Fruit fly (Drosophila melanogaster) whole organism, embryonic: ENCODE measurements around the gene CG5849.

ENCODE experiments used
- Atf-2 ChIP-seq: fragments of 200-800 bp; sonication (Bioruptor generic); optimal IDR thresholded peaks from 2 replicates; lab custom pipeline; 2016; ENCODE audit warnings: missing biosample characterization, missing genetic modification characterization
- BtbVII ChIP-seq: fragments of 200-800 bp; sonication (Bioruptor generic); optimal IDR thresholded peaks from 3 replicates; lab custom pipeline; 2017; ENCODE audit warnings: missing biosample characterization, mild to moderate bottlenecking, missing genetic modification characterization
- CG12299 ChIP-seq: fragments of 200-800 bp; sonication (Bioruptor generic); optimal IDR thresholded peaks from 2 replicates; lab custom pipeline; 2018; ENCODE audit warnings: missing biosample characterization, mild to moderate bottlenecking, missing genetic modification characterization
- CG12942 ChIP-seq: fragments of 200-800 bp; sonication (Bioruptor generic); optimal IDR thresholded peaks from 3 replicates; lab custom pipeline; 2016; ENCODE audit warnings: missing biosample characterization, missing genetic modification characterization
- CG14965 ChIP-seq: fragments of 200-800 bp; sonication (Bioruptor generic); optimal IDR thresholded peaks from 2 replicates; lab custom pipeline; 2016; ENCODE audit warnings: missing biosample characterization, missing genetic modification characterization, borderline replicate concordance
- CG15514 ChIP-seq: fragments of 200-800 bp; sonication (Bioruptor generic); optimal IDR thresholded peaks from 3 replicates; lab custom pipeline; 2017; ENCODE audit warnings: missing biosample characterization, missing genetic modification characterization, mild to moderate bottlenecking, moderate library complexity, missing genetic modification reagents
- CG17361 ChIP-seq: fragments of 200-800 bp; sonication (Bioruptor generic); IDR thresholded peaks from 3 replicates; pipeline ENCODE4 v1.3.6; 2022; ENCODE audit warnings: missing biosample characterization, missing genetic modification characterization
- CG18764 ChIP-seq: fragments of 200-800 bp; sonication (Bioruptor generic); optimal IDR thresholded peaks from 3 replicates; lab custom pipeline; 2016; ENCODE audit warnings: missing biosample characterization, missing genetic modification characterization
- CG2116 ChIP-seq: fragments of 200-800 bp; sonication (Bioruptor generic); optimal IDR thresholded peaks from 3 replicates; lab custom pipeline; 2018; ENCODE audit warnings: missing biosample characterization, mild to moderate bottlenecking, missing genetic modification characterization
- CG2120 ChIP-seq: fragments of 200-800 bp; sonication (Bioruptor generic); optimal IDR thresholded peaks from 3 replicates; lab custom pipeline; 2016; ENCODE audit warnings: missing biosample characterization, missing genetic modification characterization
- CG33213 ChIP-seq: fragments of 200-800 bp; sonication (Bioruptor generic); optimal IDR thresholded peaks from 3 replicates; lab custom pipeline; 2016; ENCODE audit warnings: missing biosample characterization, missing genetic modification characterization
- CG42726 ChIP-seq: fragments of 200-800 bp; sonication (Bioruptor generic); IDR thresholded peaks from 2 replicates; pipeline ENCODE4 v1.3.6; 2022; ENCODE audit warnings: missing biosample characterization, missing genetic modification characterization; ENCODE audit not compliant: partially characterized antibody
- CG4854 ChIP-seq: fragments of 200-800 bp; sonication (Bioruptor generic); optimal IDR thresholded peaks from 2 replicates; lab custom pipeline; 2016; ENCODE audit warnings: missing biosample characterization, missing genetic modification characterization, inconsistent platforms
- CG8359 ChIP-seq: fragments of 200-800 bp; sonication (Bioruptor generic); optimal IDR thresholded peaks from 2 replicates; lab custom pipeline; 2017; ENCODE audit warnings: missing biosample characterization, mild to moderate bottlenecking, missing genetic modification characterization, borderline replicate concordance
- CG9797 ChIP-seq: fragments of 200-800 bp; sonication (Bioruptor generic); optimal IDR thresholded peaks from 3 replicates; lab custom pipeline; 2018; ENCODE audit warnings: missing biosample characterization, mild to moderate bottlenecking, missing genetic modification characterization
- CG9932 ChIP-seq: fragments of 200-800 bp; sonication (Bioruptor generic); IDR thresholded peaks from 2 replicates; pipeline ENCODE4 v1.3.6; 2022; ENCODE audit warnings: missing biosample characterization, missing genetic modification characterization
- CTCF ChIP-seq: fragments of 200-800 bp; sonication (Bioruptor generic); optimal IDR thresholded peaks from 2 replicates; lab custom pipeline; 2017; ENCODE audit warnings: missing biosample characterization, mild to moderate bottlenecking, missing genetic modification characterization, moderate library complexity
- D19B ChIP-seq: fragments of 200-800 bp; sonication (Bioruptor generic); optimal IDR thresholded peaks from 2 replicates; lab custom pipeline; 2017; ENCODE audit warnings: missing biosample characterization, mild to moderate bottlenecking, missing genetic modification characterization
- Dll ChIP-seq: fragments of 200-800 bp; sonication (Bioruptor generic); IDR thresholded peaks from 4 replicates; pipeline ENCODE4 v1.3.6; 2022; ENCODE audit warnings: missing biosample characterization, missing genetic modification characterization; ENCODE audit not compliant: partially characterized antibody
- Drgx ChIP-seq: fragments of 200-800 bp; sonication (Bioruptor generic); IDR thresholded peaks from 2 replicates; pipeline ENCODE4 v1.3.6; 2022; ENCODE audit warnings: missing biosample characterization, missing genetic modification characterization
- Eip74EF ChIP-seq, 2 experiments: fragments of 200-800 bp in 1 of 2; fragments of >200 bp in 1 of 2; sonication (Bioruptor generic) in 1 of 2; optimal IDR thresholded peaks; 2 replicates each; lab custom pipeline; 2017 to 2019; ENCODE audit warnings: missing biosample characterization in 2 of 2, missing genetic modification characterization in 2 of 2, mild to moderate bottlenecking in 1 of 2, moderate library complexity in 1 of 2
- Ets65A ChIP-seq: fragments of 200-800 bp; sonication (Bioruptor generic); peaks from one replicate; lab custom pipeline; 2016; ENCODE audit warnings: missing biosample characterization, missing genetic modification characterization
- Gug ChIP-seq: fragments of 200-800 bp; sonication (Bioruptor generic); IDR thresholded peaks from 4 replicates; pipeline ENCODE4 v1.3.6; 2022; ENCODE audit warnings: missing biosample characterization, missing genetic modification characterization
- HLHmδ ChIP-seq: fragments of 200-800 bp; sonication (Bioruptor generic); optimal IDR thresholded peaks from 2 replicates; lab custom pipeline; 2018; ENCODE audit warnings: missing biosample characterization, mild to moderate bottlenecking, missing genetic modification characterization, moderate library complexity
- HmgD ChIP-seq: fragments of 200-800 bp; sonication (Bioruptor generic); optimal IDR thresholded peaks from 3 replicates; lab custom pipeline; 2016; ENCODE audit warnings: missing biosample characterization, missing genetic modification characterization
- Hr3 ChIP-seq: fragments of 200-800 bp; sonication (Bioruptor generic); optimal IDR thresholded peaks from 3 replicates; lab custom pipeline; 2016; ENCODE audit warnings: missing biosample characterization, missing genetic modification characterization
- Lpt ChIP-seq: fragments of >200 bp; optimal IDR thresholded peaks from 2 replicates; lab custom pipeline; 2018; ENCODE audit warnings: missing biosample characterization, missing genetic modification characterization
- Myb ChIP-seq: fragments of 200-800 bp; sonication (Bioruptor generic); optimal IDR thresholded peaks from 2 replicates; lab custom pipeline; 2016; ENCODE audit warnings: missing biosample characterization, missing genetic modification characterization
- Oaz ChIP-seq: fragments of 200-800 bp; sonication (Bioruptor generic); IDR thresholded peaks from 2 replicates; pipeline ENCODE4 v1.3.6; 2022; ENCODE audit warnings: missing biosample characterization, missing genetic modification characterization
- Ssrp ChIP-seq: fragments of 200-800 bp; sonication (Bioruptor generic); optimal IDR thresholded peaks from 2 replicates; lab custom pipeline; 2018; ENCODE audit warnings: missing biosample characterization, mild to moderate bottlenecking, missing genetic modification characterization, moderate library complexity
- Stat92E ChIP-seq, 3 experiments: fragments of >200 bp in 2 of 3; fragments of 200-800 bp in 1 of 3; sonication (Bioruptor generic) in 1 of 3; optimal IDR thresholded peaks; 2 replicates each; lab custom pipeline; 2017 to 2019; ENCODE audit warnings: missing biosample characterization in 3 of 3, missing genetic modification characterization in 3 of 3, mild to moderate bottlenecking in 1 of 3, moderate library complexity in 1 of 3
- al ChIP-seq: fragments of 200-800 bp; sonication (Bioruptor generic); IDR thresholded peaks from 2 replicates; pipeline ENCODE4 v1.3.6; 2022; ENCODE audit warnings: missing biosample characterization, missing genetic modification characterization
- ase ChIP-seq: fragments of 200-800 bp; sonication (Bioruptor generic); IDR thresholded peaks from 3 replicates; pipeline ENCODE4 v1.3.6; 2022; ENCODE audit warnings: missing biosample characterization, missing genetic modification characterization
- ash1 ChIP-seq: fragments of 200-800 bp; sonication (Bioruptor generic); optimal IDR thresholded peaks from 2 replicates; lab custom pipeline; 2018; ENCODE audit warnings: missing biosample characterization, mild to moderate bottlenecking, missing genetic modification characterization
- btn ChIP-seq: fragments of 200-800 bp; sonication (Bioruptor generic); optimal IDR thresholded peaks from 2 replicates; lab custom pipeline; 2016; ENCODE audit warnings: missing biosample characterization, missing genetic modification characterization
- cas ChIP-seq: fragments of 200-800 bp; sonication (Bioruptor generic); IDR thresholded peaks from 2 replicates; pipeline ENCODE4 v1.3.6; 2022; ENCODE audit warnings: missing biosample characterization, missing genetic modification characterization
- eyg ChIP-seq: fragments of 200-800 bp; sonication (Bioruptor generic); optimal IDR thresholded peaks from 3 replicates; lab custom pipeline; 2016; ENCODE audit warnings: missing biosample characterization, missing genetic modification characterization
- gce ChIP-seq: fragments of 200-800 bp; sonication (Bioruptor generic); IDR thresholded peaks from 3 replicates; pipeline ENCODE4 v1.3.6; 2022; ENCODE audit warnings: missing biosample characterization, missing genetic modification characterization
- gcm2 ChIP-seq: fragments of 200-800 bp; sonication (Bioruptor generic); optimal IDR thresholded peaks from 2 replicates; lab custom pipeline; 2016; ENCODE audit warnings: missing biosample characterization, missing genetic modification characterization
- lilli ChIP-seq: fragments of 200-800 bp; sonication (Bioruptor generic); optimal IDR thresholded peaks from 3 replicates; lab custom pipeline; 2016; ENCODE audit warnings: missing biosample characterization, missing genetic modification characterization
- nmo ChIP-seq: fragments of 200-800 bp; sonication (Bioruptor generic); optimal IDR thresholded peaks from 2 replicates; lab custom pipeline; 2018; ENCODE audit warnings: missing biosample characterization, mild to moderate bottlenecking, missing genetic modification characterization, moderate library complexity
- onecut ChIP-seq: fragments of 200-800 bp; sonication (Bioruptor generic); IDR thresholded peaks from 2 replicates; pipeline ENCODE4 v1.3.6; 2022; ENCODE audit warnings: missing biosample characterization, missing genetic modification characterization
- pb ChIP-seq: fragments of 200-800 bp; sonication (Bioruptor generic); optimal IDR thresholded peaks from 3 replicates; lab custom pipeline; 2016; ENCODE audit warnings: missing biosample characterization, missing genetic modification characterization
- pzg ChIP-seq: fragments of 200-800 bp; sonication (Bioruptor generic); optimal IDR thresholded peaks from 3 replicates; lab custom pipeline; 2018; ENCODE audit warnings: missing biosample characterization, mild to moderate bottlenecking, missing genetic modification characterization, moderate library complexity
- scrt ChIP-seq: fragments of 200-800 bp; sonication (Bioruptor generic); optimal IDR thresholded peaks from 2 replicates; lab custom pipeline; 2018; ENCODE audit warnings: missing biosample characterization, mild to moderate bottlenecking, missing genetic modification characterization, moderate library complexity
- sim ChIP-seq: fragments of 200-800 bp; sonication (Bioruptor generic); IDR thresholded peaks from 2 replicates; pipeline ENCODE4 v1.3.6; 2022; ENCODE audit warnings: missing biosample characterization, missing genetic modification characterization
- sisA ChIP-seq: fragments of 200-800 bp; sonication (Bioruptor generic); IDR thresholded peaks from 2 replicates; pipeline ENCODE4 v1.3.6; 2022; ENCODE audit warnings: missing biosample characterization, missing genetic modification characterization
- sug ChIP-seq: fragments of 200-800 bp; optimal IDR thresholded peaks from 2 replicates; lab custom pipeline; 2019; ENCODE audit warnings: missing biosample characterization, mild to moderate bottlenecking, missing genetic modification characterization, moderate library complexity
- tgo ChIP-seq: fragments of 200-800 bp; sonication (Bioruptor generic); IDR thresholded peaks from 3 replicates; pipeline ENCODE4 v1.3.6; 2022; ENCODE audit warnings: missing biosample characterization, missing genetic modification characterization
- tin ChIP-seq: fragments of 200-800 bp; sonication (Bioruptor generic); optimal IDR thresholded peaks from 3 replicates; lab custom pipeline; 2016; ENCODE audit warnings: missing biosample characterization, missing genetic modification characterization
- wek ChIP-seq: fragments of 200-800 bp; sonication (Bioruptor generic); optimal IDR thresholded peaks from 3 replicates; lab custom pipeline; 2018; ENCODE audit warnings: missing biosample characterization, mild to moderate bottlenecking, missing genetic modification characterization, moderate library complexity
- zen ChIP-seq: fragments of 200-800 bp; sonication (Bioruptor generic); optimal IDR thresholded peaks from 3 replicates; lab custom pipeline; 2018; ENCODE audit warnings: missing biosample characterization, mild to moderate bottlenecking, missing genetic modification characterization, moderate library complexity
- zfh2 ChIP-seq: fragments of 200-800 bp; sonication (Bioruptor generic); optimal IDR thresholded peaks from 2 replicates; lab custom pipeline; 2016; ENCODE audit warnings: missing biosample characterization, missing genetic modification characterization

The CG5849 gene

DNA sequence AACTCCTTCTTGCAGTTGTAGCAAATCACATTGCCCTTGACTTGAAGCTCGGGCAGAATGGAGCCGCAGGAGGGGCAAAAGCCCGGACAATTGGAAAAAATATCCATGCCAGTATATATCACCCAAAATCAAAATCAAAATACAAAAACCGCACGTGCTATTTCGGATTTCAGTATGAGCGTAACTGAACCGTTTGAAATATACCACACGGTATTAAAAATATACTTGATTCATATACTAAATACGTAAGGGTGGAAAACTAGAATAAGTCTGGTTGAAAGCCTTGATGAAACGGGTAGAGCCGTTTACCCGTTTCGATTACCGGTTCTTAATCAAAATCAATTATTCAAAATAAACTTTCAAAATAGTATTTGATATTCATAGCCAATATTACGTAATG, 37.8 kb downstream of the CG5849 start, which contains the start of gene Polr1H:
Polr1H (minus strand) TSS at position 188 of the 400 bp plus-strand sequence.
- no peak for TF ChIP-seq ash1 (GFP tag; lab: Kevin White, UChicago)
- TF ChIP-seq btn (GFP tag; lab: Kevin White, UChicago) = no peak
- no peak for TF ChIP-seq Gug (GFP tag; lab: Robert Waterston, UW)
- no peak for TF ChIP-seq CG18764
- TF ChIP-seq wek (GFP tag; lab: Kevin White, UChicago) = no peak
- no peak for TF ChIP-seq CG4854 (GFP tag; lab: Kevin White, UChicago)
- no peak for TF ChIP-seq Atf-2 (GFP tag; lab: Kevin White, UChicago)
- no peak for TF ChIP-seq Ssrp (tag; lab: Kevin White, UChicago)
- no peak for TF ChIP-seq HLHmδ (GFP tag; lab: Kevin White, UChicago)
- TF ChIP-seq gce (GFP tag; lab: Robert Waterston, UW) = no peak
- TF ChIP-seq CG8359 (GFP tag; lab: Kevin White, UChicago) = no peak
- no peak for TF ChIP-seq tin (GFP tag; lab: Kevin White, UChicago)
- TF ChIP-seq Oaz (GFP tag; lab: Robert Waterston, UW) = no peak
- TF ChIP-seq CG12942 = no peak
- TF ChIP-seq CG9932 (GFP tag; lab: Robert Waterston, UW) = no peak
- TF ChIP-seq Drgx (GFP tag; lab: Robert Waterston, UW) = no peak
- TF ChIP-seq CTCF (GFP tag; lab: Kevin White, UChicago) = peak; percentile 24
- TF ChIP-seq BtbVII (GFP tag; lab: Kevin White, UChicago) = no peak
- no peak for TF ChIP-seq CG14965 (GFP tag; lab: Kevin White, UChicago)
- no peak for TF ChIP-seq sim (GFP tag; lab: Robert Waterston, UW)
- TF ChIP-seq Myb (GFP tag; lab: Kevin White, UChicago) = peak; percentile 78
- no peak for TF ChIP-seq Dll (GFP tag; lab: Robert Waterston, UW)
- no peak for TF ChIP-seq sug (tag; lab: Kevin White, UChicago)
- TF ChIP-seq gcm2 (GFP tag; lab: Kevin White, UChicago) = no peak
- no peak for TF ChIP-seq cas (GFP tag; lab: Robert Waterston, UW)
- TF ChIP-seq Lpt (GFP tag; lab: Kevin White, UChicago) = no peak
- no peak for TF ChIP-seq scrt (GFP tag; lab: Kevin White, UChicago)
- TF ChIP-seq CG33213 = no peak
- TF ChIP-seq CG9797 (GFP tag; lab: Kevin White, UChicago) = peak; percentile 74
- no peak for TF ChIP-seq tgo (GFP tag; lab: Robert Waterston, UW)
- TF ChIP-seq lilli (GFP tag; lab: Kevin White, UChicago) = no peak
- TF ChIP-seq al (GFP tag; lab: Robert Waterston, UW) = no peak
- TF ChIP-seq CG12299 (tag; lab: Kevin White, UChicago) = no peak
- no peak for TF ChIP-seq Ets65A (GFP tag; lab: Kevin White, UChicago)
- TF ChIP-seq CG17361 (GFP tag; lab: Robert Waterston, UW) = no peak
- no peak for TF ChIP-seq HmgD (GFP tag; lab: Kevin White, UChicago)
- TF ChIP-seq nmo (GFP tag; lab: Kevin White, UChicago) = peak; percentile 26
- no peak for TF ChIP-seq pb (GFP tag; lab: Kevin White, UChicago)
- no peak for TF ChIP-seq D19B (GFP tag; lab: Kevin White, UChicago)
- TF ChIP-seq onecut (GFP tag; lab: Robert Waterston, UW) = no peak
- TF ChIP-seq sisA (GFP tag; lab: Robert Waterston, UW) = no peak
- no peak for TF ChIP-seq Eip74EF (GFP tag; optimal IDR thresholded peaks at IDR 0.05; lab: Kevin White, UChicago)
- TF ChIP-seq zfh2 (GFP tag; lab: Kevin White, UChicago) = no peak
- no peak for TF ChIP-seq zen (tag; lab: Kevin White, UChicago)
- no peak for TF ChIP-seq CG42726 (GFP tag; lab: Robert Waterston, UW)
- peak; percentile 91 for TF ChIP-seq pzg
- no peak for TF ChIP-seq ase (GFP tag; lab: Robert Waterston, UW)
- peak; percentile 21 for TF ChIP-seq CG2116 (GFP tag; lab: Kevin White, UChicago)
- TF ChIP-seq Hr3 (GFP tag; lab: Kevin White, UChicago) = no peak
- TF ChIP-seq Stat92E (GFP tag; optimal IDR thresholded peaks at IDR 0.05; lab: Kevin White, UChicago) = peak in 1 of 3 experiments; percentile 62
- peak; percentile 91 for TF ChIP-seq CG15514 (GFP tag; lab: Kevin White, UChicago)
- no peak for TF ChIP-seq eyg
- TF ChIP-seq CG2120 (GFP tag; lab: Kevin White, UChicago) = no peak
